Worm (Caenorhabditis elegans): ENCODE measurements around the gene C35D10.6.

DNA sequence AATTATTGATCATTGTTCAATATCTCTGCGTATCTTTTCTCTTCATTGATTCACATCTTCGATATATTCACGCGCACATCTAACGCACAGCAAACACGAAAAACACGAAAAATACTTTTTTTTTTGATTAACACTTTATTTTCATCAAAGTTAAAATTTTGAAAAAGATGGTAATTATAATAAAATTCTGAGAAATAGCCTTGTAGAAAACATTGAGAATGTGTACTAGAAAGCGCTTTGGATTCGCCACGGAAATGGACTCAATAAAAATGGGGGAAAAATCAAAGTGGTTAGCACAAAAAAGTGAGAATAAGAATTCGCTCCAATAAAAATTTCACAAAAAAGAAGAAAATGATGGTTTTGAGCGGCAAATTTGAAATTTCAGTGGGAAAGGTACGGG, 34.4 kb downstream of the C35D10.6 start, which contains the start of gene F26F4.6:
- no peak for TF ChIP-seq ceh-16 (tag; optimal IDR thresholded peaks at IDR 0.05)
- no peak for TF ChIP-seq nhr-77 (tag; optimal IDR thresholded peaks at IDR 0.05)
- no peak for TF ChIP-seq nfya-1 (tag; optimal IDR thresholded peaks at IDR 0.05; ENCODE audit: insufficient read depth)
- no peak for TF ChIP-seq tbx-2 (tag; optimal IDR thresholded peaks at IDR 0.05)
- TF ChIP-seq mdl-1 (tag; optimal IDR thresholded peaks at IDR 0.05), result no peak

All from whole organism, L3 larva.